Worm (Caenorhabditis elegans): ENCODE results near the gene F44F4.10.
"Not testable (repeated sequence)": the region's sequence is repeated elsewhere in the genome, so short reads cannot be mapped to it uniquely, and the experiment has no call there.

F44F4.10 gene

ce11 chrII:10915732-10916131 lies 1.3 kb downstream of the F44F4.10 start, which contains the start of gene F44F4.9:
TSS of gene F44F4.9 (minus strand) at chrII:10915832.
- no peak for TF ChIP-seq ceh-22 (tag; optimal IDR thresholded peaks at IDR 0.05)
- no peak for TF ChIP-seq ceh-18 (tag; optimal IDR thresholded peaks at IDR 0.05)

DNA sequence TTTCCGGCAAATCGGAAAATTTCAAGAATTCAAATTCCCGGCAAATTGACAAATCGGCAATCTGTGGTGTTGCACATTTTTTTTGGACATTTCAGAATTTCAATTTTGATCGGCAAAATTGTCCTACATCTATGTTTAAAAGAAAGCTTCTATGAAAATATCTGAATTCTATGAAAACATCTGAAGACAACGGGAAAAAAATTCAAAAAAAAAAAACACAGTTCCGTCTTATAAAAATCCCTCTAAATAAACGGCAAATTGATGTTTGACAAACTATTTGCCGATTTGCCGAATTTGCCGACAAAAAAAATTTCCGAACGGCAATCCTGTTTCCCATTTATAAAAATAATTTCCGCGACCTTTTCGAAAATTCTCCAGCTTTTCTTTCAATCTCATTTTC lies 2.7 kb downstream of the F44F4.10 start, which contains the start of gene F44F4.15:
Gene F44F4.15, plus strand, starts transcription at position 301 of the 400 bp plus-strand sequence.
- TF ChIP-seq pha-2 (tag; optimal IDR thresholded peaks at IDR 0.05) = no peak
- no peak for TF ChIP-seq hlh-13 (GFP tag; optimal IDR thresholded peaks at IDR 0.05)
- TF ChIP-seq zip-5 (tag; optimal IDR thresholded peaks at IDR 0.05) = no peak
- TF ChIP-seq hlh-15 (tag; optimal IDR thresholded peaks at IDR 0.05) = no peak
- TF ChIP-seq pax-1 (tag; optimal IDR thresholded peaks at IDR 0.05) = no peak
- no peak for TF ChIP-seq gmeb-2 (tag; optimal IDR thresholded peaks at IDR 0.05)
- TF ChIP-seq unc-42 (tag; optimal IDR thresholded peaks at IDR 0.05) = no peak
- TF ChIP-seq nfya-1 (tag; optimal IDR thresholded peaks at IDR 0.05) = no peak
- no peak for TF ChIP-seq mec-3 (tag; optimal IDR thresholded peaks at IDR 0.05; ENCODE audit: borderline replicate concordance)
- no peak for TF ChIP-seq ceh-18 (tag; optimal IDR thresholded peaks at IDR 0.05)
- TF ChIP-seq K02D7.2 (tag; optimal IDR thresholded peaks at IDR 0.05) = no peak
- no peak for TF ChIP-seq ceh-24 (tag; optimal IDR thresholded peaks at IDR 0.05)

ce11 chrII:10912995-10913394 lies 4.1 kb downstream of the F44F4.10 start:
- TF ChIP-seq fkh-10 (GFP tag; optimal IDR thresholded peaks at IDR 0.05) = no peak
- no peak for TF ChIP-seq T23F11.4 (GFP tag; optimal IDR thresholded peaks at IDR 0.05)
- no peak for TF ChIP-seq K02D7.2 (tag; optimal IDR thresholded peaks at IDR 0.05)
- no peak for TF ChIP-seq F13H6.1 (tag; optimal IDR thresholded peaks at IDR 0.05)
- TF ChIP-seq pros-1 (tag; optimal IDR thresholded peaks at IDR 0.05) = no peak
- no peak for TF ChIP-seq ceh-22 (tag; optimal IDR thresholded peaks at IDR 0.05)
- TF ChIP-seq tbx-7 (tag; optimal IDR thresholded peaks at IDR 0.05) = no peak
- TF ChIP-seq nfya-1 (tag; optimal IDR thresholded peaks at IDR 0.05) = no peak
- TF ChIP-seq fax-1 (tag; optimal IDR thresholded peaks at IDR 0.05) = no peak
- no peak for TF ChIP-seq syd-9 (tag; optimal IDR thresholded peaks at IDR 0.05)
- no peak for TF ChIP-seq sox-2 (GFP tag; IDR thresholded peaks at IDR 0.05)
- TF ChIP-seq mec-3 (tag; optimal IDR thresholded peaks at IDR 0.05; ENCODE audit: borderline replicate concordance) = no peak
- no peak for TF ChIP-seq ceh-34 (tag; optimal IDR thresholded peaks at IDR 0.05)
- TF ChIP-seq ets-4 (tag; optimal IDR thresholded peaks at IDR 0.05) = no peak
- no peak for TF ChIP-seq sox-4 (tag; optimal IDR thresholded peaks at IDR 0.05)
- TF ChIP-seq madf-2 (tag; optimal IDR thresholded peaks at IDR 0.05) = no peak
- TF ChIP-seq ceh-19 (GFP tag; optimal IDR thresholded peaks at IDR 0.05) = no peak
- no peak for TF ChIP-seq pax-1 (tag; optimal IDR thresholded peaks at IDR 0.05)

DNA sequence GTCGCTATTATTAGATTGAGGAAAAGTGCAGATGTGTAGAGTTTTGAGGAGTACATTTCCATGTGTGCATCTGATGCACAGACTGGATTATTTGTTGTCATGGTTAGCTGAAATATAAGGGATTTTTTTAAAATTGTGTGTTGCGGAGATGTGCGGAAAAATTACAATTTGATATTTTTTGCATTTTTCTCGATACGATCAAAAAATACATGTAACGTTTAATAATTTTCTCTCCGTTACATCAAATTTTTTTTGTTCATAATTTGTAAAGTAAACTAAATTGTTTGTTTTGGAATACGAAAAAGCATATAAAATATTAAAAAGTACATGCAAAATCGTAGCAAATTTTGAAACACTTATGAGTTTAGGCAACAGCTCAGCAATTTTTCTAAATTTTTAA lies 6.9 kb downstream of the F44F4.10 start, which contains the start of gene sra-11:
Gene sra-11, minus strand, starts transcription at position 101 of the 400 bp plus-strand sequence.
- TF ChIP-seq T23F11.4 (GFP tag; optimal IDR thresholded peaks at IDR 0.05) = no peak
- TF ChIP-seq nfya-1 (tag; optimal IDR thresholded peaks at IDR 0.05) = no peak
- TF ChIP-seq fkh-6 (tag; optimal IDR thresholded peaks at IDR 0.05) = no peak

DNA sequence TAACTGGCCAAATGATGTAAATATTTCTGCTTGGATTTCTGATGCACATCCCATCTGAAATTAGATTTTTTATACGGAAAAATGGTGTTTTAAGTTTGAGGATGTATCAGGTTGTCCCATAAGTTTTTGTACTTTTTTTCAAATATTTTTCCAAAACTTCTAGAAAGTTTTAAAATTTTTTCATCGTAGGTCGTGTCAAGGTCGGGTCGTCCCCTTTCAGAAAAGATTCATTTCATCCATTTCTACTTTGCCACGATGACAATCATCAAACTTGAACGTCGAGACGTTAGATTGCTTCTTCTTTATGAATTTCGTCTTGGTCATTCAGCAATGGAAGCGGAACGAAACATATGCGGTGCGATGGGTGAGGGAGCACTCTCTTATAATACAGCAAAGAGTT lies 12.7 kb downstream of the F44F4.10 start, which contains the start of gene sra-12:
Gene sra-12, minus strand, starts transcription at position 101 of the 400 bp plus-strand sequence.
- TF ChIP-seq unc-55 (GFP tag; optimal IDR thresholded peaks at IDR 0.05); fax-1 (tag; optimal IDR thresholded peaks at IDR 0.05); ceh-34 (tag; optimal IDR thresholded peaks at IDR 0.05): not testable (repeated sequence)

- TF ChIP-seq pha-2 (tag; optimal IDR thresholded peaks at IDR 0.05) = no peak
- TF ChIP-seq ceh-34 (tag; optimal IDR thresholded peaks at IDR 0.05) = no peak
- no peak for TF ChIP-seq hlh-15 (tag; optimal IDR thresholded peaks at IDR 0.05)
- TF ChIP-seq fkh-6 (tag; optimal IDR thresholded peaks at IDR 0.05) = no peak
- no peak for TF ChIP-seq unc-3 (GFP tag; conservative IDR thresholded peaks at IDR 0.05)
- TF ChIP-seq unc-3 (tag; optimal IDR thresholded peaks at IDR 0.05) = no peak
- TF ChIP-seq ceh-2 (tag; optimal IDR thresholded peaks at IDR 0.05) = no peak
Observed at ce11 chrII:10902104-10902503, 15.0 kb downstream of the F44F4.10 start, which contains the start of gene gly-1. TSS of gene gly-1 (minus strand) at chrII:10902204.
